Fruit fly (Drosophila melanogaster): ENCODE results near the gene rin.

dm6 chr3R:13682994-13683623 is 36.3 kb downstream of the rin start:
- TF ChIP-seq CG8478 (optimal IDR thresholded peaks at IDR 0.05) (no peak), CTCF (optimal IDR thresholded peaks at IDR 0.05) (no peak)
